Worm (Caenorhabditis elegans) whole organism, mixed stage, embryonic: Measurements from ENCODE around the gene R07D5.2.

Experiments used
- M03D4.4 ChIP-seq: sonication (generic microtip); optimal IDR thresholded peaks from 2 replicates; lab custom pipeline; 2017; ENCODE audit warnings: mild to moderate bottlenecking, missing genetic modification characterization, missing compliant biosample characterization
- blmp-1 ChIP-seq: fragments of 150-350 bp; optimal IDR thresholded peaks from 2 replicates; lab custom pipeline; 2014; ENCODE audit warnings: missing biosample characterization, missing genetic modification characterization
- ceh-39 ChIP-seq: fragments of 150-350 bp; optimal IDR thresholded peaks from 2 replicates; lab custom pipeline; 2014; ENCODE audit warnings: missing biosample characterization, missing genetic modification characterization
- ceh-43 ChIP-seq: fragments of 200-800 bp; sonication (Bioruptor generic); optimal IDR thresholded peaks from 2 replicates; lab custom pipeline; 2018; ENCODE audit warnings: mild to moderate bottlenecking, missing genetic modification characterization, moderate library complexity, missing compliant biosample characterization
- ceh-83 ChIP-seq: fragments of 200-800 bp; sonication (Bioruptor generic); optimal IDR thresholded peaks from 2 replicates; lab custom pipeline; 2018; ENCODE audit warnings: mild to moderate bottlenecking, missing genetic modification characterization, missing compliant biosample characterization
- ces-1 ChIP-seq: fragments of 150-350 bp; optimal IDR thresholded peaks from 2 replicates; lab custom pipeline; 2014; ENCODE audit warnings: missing biosample characterization, missing genetic modification reagents, missing genetic modification characterization
- drap-1 ChIP-seq: fragments of 200-800 bp; sonication (Bioruptor generic); optimal IDR thresholded peaks from 3 replicates; lab custom pipeline; 2018; ENCODE audit warnings: mild to moderate bottlenecking, missing genetic modification characterization, missing compliant biosample characterization
- elt-1 ChIP-seq: sonication (generic microtip); optimal IDR thresholded peaks from 2 replicates; lab custom pipeline; 2017; ENCODE audit warnings: missing genetic modification characterization, mild to moderate bottlenecking, missing compliant biosample characterization, antibody characterized with exemption, moderate library complexity, borderline replicate concordance; ENCODE audit not compliant: insufficient read depth
- elt-3 ChIP-seq: fragments of 150-350 bp; optimal IDR thresholded peaks from 2 replicates; lab custom pipeline; 2014; ENCODE audit warnings: missing biosample characterization, missing genetic modification characterization
- lin-13 ChIP-seq: fragments of 150-350 bp; optimal IDR thresholded peaks from 2 replicates; lab custom pipeline; 2014; ENCODE audit warnings: missing biosample characterization, missing genetic modification characterization
- lin-32 ChIP-seq: fragments of 200-800 bp; sonication (Bioruptor generic); optimal IDR thresholded peaks from 2 replicates; lab custom pipeline; 2018; ENCODE audit warnings: mild to moderate bottlenecking, missing genetic modification characterization, missing compliant biosample characterization
- lsy-2 ChIP-seq: fragments of 150-350 bp; optimal IDR thresholded peaks from 2 replicates; lab custom pipeline; 2014; ENCODE audit warnings: missing biosample characterization, missing genetic modification characterization
- mab-5 ChIP-seq: fragments of 150-350 bp; optimal IDR thresholded peaks from 2 replicates; lab custom pipeline; 2014; ENCODE audit warnings: missing biosample characterization, missing genetic modification characterization
- mep-1 ChIP-seq: fragments of 150-350 bp; optimal IDR thresholded peaks from 2 replicates; lab custom pipeline; 2017; ENCODE audit warnings: missing biosample characterization, missing genetic modification reagents, missing genetic modification characterization, inconsistent platforms
- mls-2 ChIP-seq: sonication (generic microtip); optimal IDR thresholded peaks from 2 replicates; lab custom pipeline; 2016; ENCODE audit warnings: mild to moderate bottlenecking, missing genetic modification characterization, moderate library complexity, missing compliant biosample characterization
- nhr-2 ChIP-seq: fragments of 150-350 bp; optimal IDR thresholded peaks from 2 replicates; lab custom pipeline; 2014; ENCODE audit warnings: missing biosample characterization, missing genetic modification characterization
- nhr-28 ChIP-seq: fragments of 150-350 bp; optimal IDR thresholded peaks from 2 replicates; lab custom pipeline; 2014; ENCODE audit warnings: missing biosample characterization, missing genetic modification characterization
- pha-4 ChIP-seq: fragments of 150-350 bp; optimal IDR thresholded peaks from 2 replicates; lab custom pipeline; 2018; ENCODE audit warnings: missing biosample characterization, missing genetic modification reagents, missing genetic modification characterization
- sem-2 ChIP-seq: fragments of 200-800 bp; sonication (Bioruptor generic); optimal IDR thresholded peaks from 2 replicates; lab custom pipeline; 2018; ENCODE audit warnings: mild to moderate bottlenecking, missing genetic modification characterization, missing compliant biosample characterization
- sptf-1 ChIP-seq: sonication (generic microtip); optimal IDR thresholded peaks from 2 replicates; lab custom pipeline; 2017; ENCODE audit warnings: mild to moderate bottlenecking, missing genetic modification characterization, moderate library complexity, missing compliant biosample characterization
- tbx-8 ChIP-seq: fragments of 200-800 bp; sonication (Bioruptor generic); optimal IDR thresholded peaks from 2 replicates; lab custom pipeline; 2018; ENCODE audit warnings: mild to moderate bottlenecking, missing genetic modification characterization, moderate library complexity, missing compliant biosample characterization
- unc-120 ChIP-seq: sonication (generic microtip); optimal IDR thresholded peaks from 2 replicates; lab custom pipeline; 2017; ENCODE audit warnings: missing genetic modification characterization, missing compliant biosample characterization; ENCODE audit not compliant: poor library complexity, severe bottlenecking
- zip-8 ChIP-seq: fragments of 150-350 bp; optimal IDR thresholded peaks from 2 replicates; lab custom pipeline; 2014; ENCODE audit warnings: missing biosample characterization, missing genetic modification characterization
- ztf-11 ChIP-seq: fragments of 150-350 bp; optimal IDR thresholded peaks from 2 replicates; lab custom pipeline; 2014; ENCODE audit warnings: missing biosample characterization, missing genetic modification characterization

Gene R07D5.2

ce11 chrX:15070137-15070536 lies 46.3 kb downstream of the R07D5.2 start:
- no peak for TF ChIP-seq mep-1
- TF ChIP-seq mls-2: no peak
- TF ChIP-seq sem-2 (GFP tag; lab: Kevin White, UChicago): no peak
- TF ChIP-seq pha-4: no peak
- no peak for TF ChIP-seq ces-1
- no peak for TF ChIP-seq M03D4.4 (tag; lab: Kevin White, UChicago)
- no peak for TF ChIP-seq ceh-43 (GFP tag; lab: Kevin White, UChicago)
- TF ChIP-seq blmp-1 (tag; lab: Kevin White, UChicago): no peak
- TF ChIP-seq tbx-8: no peak

ce11 chrX:15069242-15069641 lies 47.2 kb downstream of the R07D5.2 start, which contains the start of gene mam-6:
TSS of gene mam-6 (minus strand) at chrX:15069342.
- TF ChIP-seq mep-1 (no peak), sptf-1 (tag; lab: Kevin White, UChicago) (no peak), lin-32 (no peak), ztf-11 (no peak), blmp-1 (tag; lab: Kevin White, UChicago) (no peak), nhr-28 (tag; lab: Kevin White, UChicago) (no peak), elt-3 (no peak), ceh-83 (no peak), ceh-39 (tag; lab: Kevin White, UChicago) (no peak), mab-5 (tag; lab: Kevin White, UChicago) (no peak)

ce11 chrX:15060303-15060702 lies 56.1 kb downstream of the R07D5.2 start, which contains the start of gene fbxa-96:
TSS of gene fbxa-96 (minus strand) at chrX:15060403.
- TF ChIP-seq drap-1 (GFP tag; lab: Kevin White, UChicago): no peak
- TF ChIP-seq nhr-28 (tag; lab: Kevin White, UChicago): no peak
- no peak for TF ChIP-seq blmp-1 (tag; lab: Kevin White, UChicago)
- no peak for TF ChIP-seq ztf-11
- no peak for TF ChIP-seq lsy-2 (tag; lab: Kevin White, UChicago)
- TF ChIP-seq lin-13: no peak
- TF ChIP-seq mab-5 (tag; lab: Kevin White, UChicago): no peak
- TF ChIP-seq elt-3: no peak
- TF ChIP-seq nhr-2 (tag; lab: Kevin White, UChicago): no peak
- no peak for TF ChIP-seq unc-120
- no peak for TF ChIP-seq lin-32
- no peak for TF ChIP-seq zip-8
- no peak for TF ChIP-seq elt-1 (tag; lab: Kevin White, UChicago)
- TF ChIP-seq pha-4: no peak
- TF ChIP-seq sptf-1 (tag; lab: Kevin White, UChicago): no peak
